Worm (Caenorhabditis elegans): ENCODE data around the gene nth-1.

- no peak for TF ChIP-seq unc-39 (tag; optimal IDR thresholded peaks at IDR 0.05)
- no peak for TF ChIP-seq hlh-1 (tag; optimal IDR thresholded peaks at IDR 0.05)
- TF ChIP-seq nhr-28 (tag; optimal IDR thresholded peaks at IDR 0.05): no peak
- no peak for TF ChIP-seq blmp-1 (tag; optimal IDR thresholded peaks at IDR 0.05)
Observed at ce11 chrIII:4332543-4333042, 38.5 kb upstream of the nth-1 start, which contains the start of gene cdk-12.

All from whole organism, mixed stage, embryonic.